Fruit fly (Drosophila melanogaster) whole organism, embryonic: ENCODE data around the gene sage.

Experiments used
- ATbp ChIP-seq: fragments of 200-800 bp; sonication (Bioruptor generic); optimal IDR thresholded peaks from 2 replicates; lab custom pipeline; 2017; ENCODE audit warnings: missing biosample characterization, mild to moderate bottlenecking, missing genetic modification characterization, missing genetic modification reagents
- CG11456 ChIP-seq: fragments of 200-800 bp; sonication (Bioruptor generic); IDR thresholded peaks from 3 replicates; pipeline ENCODE4 v1.3.6; 2022; ENCODE audit warnings: missing biosample characterization, missing genetic modification characterization
- CG17328 ChIP-seq: fragments of 200-800 bp; sonication (Bioruptor generic); IDR thresholded peaks from 2 replicates; pipeline ENCODE4 v1.3.6; 2022; ENCODE audit warnings: missing biosample characterization, missing genetic modification characterization
- CG17612 ChIP-seq: fragments of 200-800 bp; sonication (Bioruptor generic); IDR thresholded peaks from 2 replicates; pipeline ENCODE4 v1.3.6; 2022; ENCODE audit warnings: missing biosample characterization, missing genetic modification characterization
- CG18011 ChIP-seq: fragments of 200-800 bp; sonication (Bioruptor generic); optimal IDR thresholded peaks from 2 replicates; lab custom pipeline; 2017; ENCODE audit warnings: missing biosample characterization, missing genetic modification characterization, mild to moderate bottlenecking, moderate library complexity, missing genotype
- CG1832 ChIP-seq: fragments of 200-800 bp; sonication (Bioruptor generic); optimal IDR thresholded peaks from 2 replicates; lab custom pipeline; 2017; ENCODE audit warnings: missing biosample characterization, mild to moderate bottlenecking, missing genetic modification characterization, inconsistent platforms
- CG18619 ChIP-seq: fragments of 200-800 bp; sonication (Bioruptor generic); optimal IDR thresholded peaks from 3 replicates; lab custom pipeline; 2017; ENCODE audit warnings: missing biosample characterization, mild to moderate bottlenecking, missing genetic modification characterization
- CG2129 ChIP-seq: fragments of 200-800 bp; sonication (Bioruptor generic); IDR thresholded peaks from 2 replicates; pipeline ENCODE4 v1.3.6; 2022; ENCODE audit warnings: missing biosample characterization, missing genetic modification characterization; ENCODE audit not compliant: partially characterized antibody
- CG2199 ChIP-seq: fragments of 200-800 bp; sonication (Bioruptor generic); IDR thresholded peaks from 3 replicates; pipeline ENCODE4 v1.3.6; 2022; ENCODE audit warnings: missing biosample characterization, missing genetic modification characterization
- CG3163 ChIP-seq: fragments of 200-800 bp; sonication (Bioruptor generic); optimal IDR thresholded peaks from 3 replicates; lab custom pipeline; 2016; ENCODE audit warnings: missing biosample characterization, missing genetic modification characterization
- CG32772 ChIP-seq: fragments of 200-800 bp; sonication (Bioruptor generic); IDR thresholded peaks from 2 replicates; pipeline ENCODE4 v1.3.6; 2022; ENCODE audit warnings: missing biosample characterization, missing genetic modification characterization
- CG34376 ChIP-seq: fragments of 200-800 bp; sonication (Bioruptor generic); optimal IDR thresholded peaks from 2 replicates; lab custom pipeline; 2018; ENCODE audit warnings: missing biosample characterization, mild to moderate bottlenecking, missing genetic modification characterization
- CG8089 ChIP-seq: fragments of 200-800 bp; sonication (Bioruptor generic); optimal IDR thresholded peaks from 3 replicates; lab custom pipeline; 2016; ENCODE audit warnings: missing biosample characterization, missing genetic modification characterization
- CG8478 ChIP-seq: fragments of >200 bp; optimal IDR thresholded peaks from 2 replicates; lab custom pipeline; 2018
- CG8765 ChIP-seq: fragments of 200-800 bp; sonication (Bioruptor generic); IDR thresholded peaks from 2 replicates; pipeline ENCODE4 v1.3.6; 2022; ENCODE audit warnings: missing biosample characterization, missing genetic modification characterization
- CG9437 ChIP-seq: fragments of 200-800 bp; sonication (Bioruptor generic); optimal IDR thresholded peaks from 2 replicates; lab custom pipeline; 2018; ENCODE audit warnings: missing biosample characterization, mild to moderate bottlenecking, missing genetic modification characterization
- CkIIα-i1 ChIP-seq: fragments of 200-800 bp; sonication (Bioruptor generic); IDR thresholded peaks from 2 replicates; pipeline ENCODE4 v1.3.6; 2022; ENCODE audit warnings: missing biosample characterization, missing genetic modification characterization
- Dfd ChIP-seq, 2 experiments: fragments of >200 bp; optimal IDR thresholded peaks; 2 replicates each; lab custom pipeline; 2017; ENCODE audit warnings: missing biosample characterization in 2 of 2, missing genetic modification characterization in 2 of 2
- Dip2 ChIP-seq: fragments of 200-800 bp; sonication (Bioruptor generic); IDR thresholded peaks from 2 replicates; pipeline ENCODE4 v1.3.6; 2022; ENCODE audit warnings: missing biosample characterization, missing genetic modification characterization
- Fer1 ChIP-seq: fragments of 200-800 bp; sonication (Bioruptor generic); optimal IDR thresholded peaks from 2 replicates; lab custom pipeline; 2017; ENCODE audit warnings: missing biosample characterization, mild to moderate bottlenecking, missing genetic modification characterization
- Hr51 ChIP-seq, 2 experiments: fragments of 200-800 bp; sonication (Bioruptor generic); optimal IDR thresholded peaks; 2 replicates in 1 of 2; 3 replicates in 1 of 2; lab custom pipeline; 2016 to 2018; ENCODE audit warnings: missing biosample characterization in 2 of 2, missing genetic modification characterization in 2 of 2, mild to moderate bottlenecking in 1 of 2, moderate library complexity in 1 of 2
- Lpt ChIP-seq: fragments of >200 bp; optimal IDR thresholded peaks from 2 replicates; lab custom pipeline; 2018; ENCODE audit warnings: missing biosample characterization, missing genetic modification characterization
- MESR4 ChIP-seq: fragments of 200-800 bp; sonication (Bioruptor generic); optimal IDR thresholded peaks from 2 replicates; lab custom pipeline; 2018; ENCODE audit warnings: missing biosample characterization, mild to moderate bottlenecking, missing genetic modification characterization, moderate library complexity
- Med ChIP-seq: fragments of 200-800 bp; sonication (Bioruptor generic); peaks from one replicate; lab custom pipeline; 2016; ENCODE audit warnings: missing biosample characterization, missing genetic modification characterization, mild to moderate bottlenecking, inconsistent platforms, moderate library complexity
- Optix ChIP-seq: fragments of 200-800 bp; sonication (Bioruptor generic); IDR thresholded peaks from 3 replicates; pipeline ENCODE4 v1.3.6; 2022; ENCODE audit warnings: missing biosample characterization, missing genetic modification characterization
- Poxn ChIP-seq: fragments of 200-800 bp; sonication (Bioruptor generic); IDR thresholded peaks from 2 replicates; pipeline ENCODE4 v1.3.6; 2022; ENCODE audit warnings: missing biosample characterization, missing genetic modification characterization
- Sry-β ChIP-seq: fragments of 200-800 bp; sonication (Bioruptor generic); optimal IDR thresholded peaks from 2 replicates; lab custom pipeline; 2018; ENCODE audit warnings: missing biosample characterization, mild to moderate bottlenecking, missing genetic modification characterization, moderate library complexity
- ara ChIP-seq: fragments of 200-800 bp; sonication (Bioruptor generic); IDR thresholded peaks from 2 replicates; pipeline ENCODE4 v1.3.6; 2022; ENCODE audit warnings: missing biosample characterization, missing genetic modification characterization
- bsh ChIP-seq, 2 experiments: fragments of 200-800 bp; sonication (Bioruptor generic); optimal IDR thresholded peaks; 2 replicates each; lab custom pipeline; 2017 to 2018; ENCODE audit warnings: mild to moderate bottlenecking in 2 of 2, missing biosample characterization in 2 of 2, missing genetic modification characterization in 2 of 2, moderate library complexity in 1 of 2
- cas ChIP-seq: fragments of 200-800 bp; sonication (Bioruptor generic); IDR thresholded peaks from 2 replicates; pipeline ENCODE4 v1.3.6; 2022; ENCODE audit warnings: missing biosample characterization, missing genetic modification characterization
- cato ChIP-seq: fragments of 200-800 bp; sonication (Bioruptor generic); optimal IDR thresholded peaks from 2 replicates; lab custom pipeline; 2016; ENCODE audit warnings: missing biosample characterization, missing genetic modification characterization, borderline replicate concordance
- chinmo ChIP-seq: fragments of 200-800 bp; sonication (Bioruptor generic); IDR thresholded peaks from 4 replicates; pipeline ENCODE4 v1.3.6; 2022; ENCODE audit warnings: missing biosample characterization, missing genetic modification characterization; ENCODE audit not compliant: partially characterized antibody
- crc ChIP-seq: fragments of 200-800 bp; sonication (Bioruptor generic); optimal IDR thresholded peaks from 2 replicates; lab custom pipeline; 2016; ENCODE audit warnings: missing biosample characterization, missing genetic modification characterization
- fd64A ChIP-seq: fragments of 200-800 bp; sonication (Bioruptor generic); optimal IDR thresholded peaks from 3 replicates; lab custom pipeline; 2018; ENCODE audit warnings: missing biosample characterization, mild to moderate bottlenecking, missing genetic modification characterization
- gem ChIP-seq: fragments of 200-800 bp; sonication (Bioruptor generic); optimal IDR thresholded peaks from 2 replicates; lab custom pipeline; 2019; ENCODE audit warnings: missing biosample characterization, mild to moderate bottlenecking, missing genetic modification characterization, moderate library complexity
- gfzf ChIP-seq: fragments of 200-800 bp; sonication (Bioruptor generic); optimal IDR thresholded peaks from 2 replicates; lab custom pipeline; 2016; ENCODE audit warnings: missing biosample characterization, mild to moderate bottlenecking, missing genetic modification characterization, moderate library complexity
- grn ChIP-seq: fragments of 200-800 bp; sonication (Bioruptor generic); optimal IDR thresholded peaks from 3 replicates; lab custom pipeline; 2017; ENCODE audit warnings: missing biosample characterization, missing genetic modification characterization
- gsb-n ChIP-seq: fragments of 200-800 bp; sonication (Bioruptor generic); optimal IDR thresholded peaks from 3 replicates; lab custom pipeline; 2018; ENCODE audit warnings: missing biosample characterization, mild to moderate bottlenecking, missing genetic modification characterization
- h ChIP-seq: fragments of >200 bp; optimal IDR thresholded peaks from 2 replicates; lab custom pipeline; 2017
- hbn ChIP-seq: fragments of 200-800 bp; sonication (Bioruptor generic); IDR thresholded peaks from 2 replicates; pipeline ENCODE4 v1.3.6; 2022; ENCODE audit warnings: missing biosample characterization, missing genetic modification characterization; ENCODE audit not compliant: partially characterized antibody
- knrl ChIP-seq: fragments of 200-800 bp; sonication (Bioruptor generic); IDR thresholded peaks from 3 replicates; pipeline ENCODE4 v1.3.6; 2022; ENCODE audit warnings: missing biosample characterization, missing genetic modification characterization; ENCODE audit not compliant: partially characterized antibody
- peb ChIP-seq: fragments of 200-800 bp; sonication (Bioruptor generic); IDR thresholded peaks from 2 replicates; pipeline ENCODE4 v1.3.6; 2022; ENCODE audit warnings: missing biosample characterization, missing genetic modification characterization
- pros ChIP-seq: fragments of 200-800 bp; sonication (Bioruptor generic); optimal IDR thresholded peaks from 3 replicates; lab custom pipeline; 2019; ENCODE audit warnings: missing biosample characterization, mild to moderate bottlenecking, missing genetic modification characterization, moderate library complexity
- seq ChIP-seq: fragments of 200-800 bp; sonication (Bioruptor generic); IDR thresholded peaks from 2 replicates; pipeline ENCODE4 v1.3.6; 2022; ENCODE audit warnings: missing biosample characterization, missing genetic modification characterization
- sim ChIP-seq: fragments of 200-800 bp; sonication (Bioruptor generic); IDR thresholded peaks from 2 replicates; pipeline ENCODE4 v1.3.6; 2022; ENCODE audit warnings: missing biosample characterization, missing genetic modification characterization
- sob ChIP-seq: fragments of 200-800 bp; sonication (Bioruptor generic); IDR thresholded peaks from 2 replicates; pipeline ENCODE4 v1.3.6; 2022; ENCODE audit warnings: missing biosample characterization, missing genetic modification characterization
- stwl ChIP-seq: fragments of 200-800 bp; sonication (Bioruptor generic); optimal IDR thresholded peaks from 3 replicates; lab custom pipeline; 2018; ENCODE audit warnings: missing biosample characterization, mild to moderate bottlenecking, missing genetic modification characterization, moderate library complexity
- twi ChIP-seq: fragments of 200-800 bp; optimal IDR thresholded peaks from 2 replicates; lab custom pipeline; 2019; ENCODE audit warnings: missing biosample characterization, mild to moderate bottlenecking, missing genetic modification characterization, moderate library complexity
- vvl ChIP-seq: fragments of 200-800 bp; sonication (Bioruptor generic); IDR thresholded peaks from 2 replicates; pipeline ENCODE4 v1.3.6; 2022; ENCODE audit warnings: missing biosample characterization, missing genetic modification characterization
- wor ChIP-seq: fragments of 200-800 bp; sonication (Bioruptor generic); IDR thresholded peaks from 2 replicates; pipeline ENCODE4 v1.3.6; 2022; ENCODE audit warnings: missing biosample characterization, missing genetic modification characterization

Gene sage

dm6 chr3R:9232346-9232745 lies 31.6 kb downstream of the sage start:
- TF ChIP-seq Med (GFP tag; lab: Kevin White, UChicago) = peak; percentile 57
- TF ChIP-seq Dfd (GFP tag; optimal IDR thresholded peaks at IDR 0.05; lab: Kevin White, UChicago) = peak in 1 of 2 experiments; percentile 68
- TF ChIP-seq CG11456 (GFP tag; lab: Robert Waterston, UW) = 0 out of 3 replicates have a peak, but pooled peaks have one; percentile 45
- no peak for TF ChIP-seq wor
- 0 out of 2 replicates have a peak, but pooled peaks have one; percentile 23 for TF ChIP-seq CG17612 (GFP tag; lab: Robert Waterston, UW)
- TF ChIP-seq CG8478 (lab: Kevin White, UChicago) = peak; percentile 48
- TF ChIP-seq knrl = no peak

dm6 chr3R:9229996-9230601 lies 33.8 kb downstream of the sage start:
- TF ChIP-seq peb (GFP tag; lab: Robert Waterston, UW) (no peak), CG3163 (GFP tag; lab: Kevin White, UChicago) (no peak), gfzf (no peak), CG8765 (GFP tag; lab: Robert Waterston, UW) (no peak), seq (GFP tag; lab: Robert Waterston, UW) (no peak), twi (tag; lab: Kevin White, UChicago) (no peak), Hr51 (GFP tag; optimal IDR thresholded peaks at IDR 0.05; lab: Kevin White, UChicago) (peak in 1 of 2 experiments; percentile 18), cas (no peak), chinmo (GFP tag; lab: Robert Waterston, UW) (no peak), vvl (no peak), knrl (no peak), fd64A (GFP tag; lab: Kevin White, UChicago) (no peak), MESR4 (GFP tag; lab: Kevin White, UChicago) (no peak), CG18011 (GFP tag; lab: Kevin White, UChicago) (no peak), ara (no peak), gem (tag; lab: Kevin White, UChicago) (peak; percentile 59), CG9437 (no peak), bsh (GFP tag; optimal IDR thresholded peaks at IDR 0.05; lab: Kevin White, UChicago) (peak in 1 of 2 experiments; percentile 43), pros (GFP tag; lab: Kevin White, UChicago) (no peak), CG32772 (GFP tag; lab: Robert Waterston, UW) (no peak), CkIIα-i1 (GFP tag; lab: Robert Waterston, UW) (no peak), h (lab: Kevin White, UChicago) (no peak), CG18619 (no peak), CG2199 (GFP tag; lab: Robert Waterston, UW) (no peak), CG2129 (GFP tag; lab: Robert Waterston, UW) (no peak), grn (no peak), CG34376 (GFP tag; lab: Kevin White, UChicago) (no peak), CG17328 (GFP tag; lab: Robert Waterston, UW) (no peak), Optix (GFP tag; lab: Robert Waterston, UW) (no peak), hbn (GFP tag; lab: Robert Waterston, UW) (no peak), cato (GFP tag; lab: Kevin White, UChicago) (no peak), crc (GFP tag; lab: Kevin White, UChicago) (no peak), Dip2 (GFP tag; lab: Robert Waterston, UW) (no peak), stwl (no peak), gsb-n (peak; percentile 0), CG8089 (GFP tag; lab: Kevin White, UChicago) (no peak), Lpt (GFP tag; lab: Kevin White, UChicago) (no peak), Sry-β (no peak), ATbp (peak; percentile 3), sim (GFP tag; lab: Robert Waterston, UW) (no peak), Fer1 (GFP tag; lab: Kevin White, UChicago) (no peak), sob (no peak), CG1832 (no peak), Poxn (GFP tag; lab: Robert Waterston, UW) (no peak)
